Worm (Caenorhabditis elegans) whole organism, L4 larva: ENCODE measurements around the gene nas-29.

Experiments used
- D1046.2 ChIP-seq: fragments of 200-800 bp; sonication (Bioruptor generic); IDR thresholded peaks from 2 replicates; pipeline ENCODE4 v1.3.6; 2022; ENCODE audit warnings: missing genetic modification characterization, missing compliant biosample characterization
- F10B5.3 ChIP-seq: sonication (generic microtip); optimal IDR thresholded peaks from 2 replicates; lab custom pipeline; 2016; ENCODE audit warnings: mild to moderate bottlenecking, missing genetic modification characterization, missing compliant biosample characterization
- F26F4.8 ChIP-seq: fragments of 200-800 bp; sonication (Bioruptor generic); conservative IDR thresholded peaks from 2 replicates; pipeline ENCODE4 v1.3.6; 2022; ENCODE audit warnings: missing genetic modification characterization, missing compliant biosample characterization
- T20F7.1 ChIP-seq: fragments of 200-800 bp; sonication (Bioruptor generic); optimal IDR thresholded peaks from 2 replicates; lab custom pipeline; 2018; ENCODE audit warnings: mild to moderate bottlenecking, missing genetic modification characterization, missing compliant biosample characterization
- T26A8.4 ChIP-seq: fragments of 200-800 bp; sonication (Bioruptor generic); IDR thresholded peaks from 2 replicates; pipeline ENCODE4 v1.3.6; 2022; ENCODE audit warnings: missing genetic modification characterization, missing compliant biosample characterization
- Y105C5A.15 ChIP-seq: fragments of 200-800 bp; sonication (Bioruptor generic); IDR thresholded peaks from 2 replicates; pipeline ENCODE4 v1.3.6; 2022; ENCODE audit warnings: missing genetic modification characterization, missing compliant biosample characterization
- Y5F2A.4 ChIP-seq: fragments of 200-800 bp; sonication (Bioruptor generic); optimal IDR thresholded peaks from 2 replicates; lab custom pipeline; 2018; ENCODE audit warnings: mild to moderate bottlenecking, missing genetic modification characterization, missing compliant biosample characterization
- ZK546.5 ChIP-seq, 2 experiments: sonication (generic microtip); optimal IDR thresholded peaks; 2 replicates each; lab custom pipeline; 2017; ENCODE audit warnings: missing biosample characterization in 2 of 2, missing genetic modification characterization in 2 of 2
- aha-1 ChIP-seq: fragments of 150-350 bp; peaks from one replicate; lab custom pipeline; 2014; ENCODE audit warnings: missing biosample characterization, missing genetic modification characterization
- ceh-82 ChIP-seq: sonication (generic microtip); optimal IDR thresholded peaks from 2 replicates; lab custom pipeline; 2017; ENCODE audit warnings: missing biosample characterization, missing genetic modification characterization
- daf-19 ChIP-seq: fragments of 200-800 bp; sonication (Bioruptor generic); conservative IDR thresholded peaks from 2 replicates; pipeline ENCODE4 v1.3.6; 2022; ENCODE audit warnings: missing genetic modification characterization, missing compliant biosample characterization
- dpl-1 ChIP-seq: fragments of 150-350 bp; optimal IDR thresholded peaks from 2 replicates; lab custom pipeline; 2014; ENCODE audit warnings: missing biosample characterization, missing genetic modification reagents, missing genetic modification characterization
- duxl-1 ChIP-seq: sonication (generic microtip); optimal IDR thresholded peaks from 2 replicates; lab custom pipeline; 2016; ENCODE audit warnings: mild to moderate bottlenecking, missing genetic modification characterization, moderate library complexity, missing compliant biosample characterization; ENCODE audit not compliant: poor library complexity
- fos-1 ChIP-seq: fragments of 150-350 bp; optimal IDR thresholded peaks from 2 replicates; lab custom pipeline; 2014; ENCODE audit warnings: missing biosample characterization, missing genetic modification characterization
- gei-8 ChIP-seq: fragments of 200-800 bp; sonication (Bioruptor generic); optimal IDR thresholded peaks from 2 replicates; lab custom pipeline; 2018; ENCODE audit warnings: mild to moderate bottlenecking, missing genetic modification characterization, missing compliant biosample characterization
- lin-1 ChIP-seq: fragments of 200-800 bp; sonication (Bioruptor generic); IDR thresholded peaks from 2 replicates; pipeline ENCODE4 v1.3.6; 2022; ENCODE audit warnings: missing genetic modification reagents, missing genetic modification characterization, missing compliant biosample characterization
- mxl-3 ChIP-seq: fragments of 200-800 bp; sonication (Bioruptor generic); optimal IDR thresholded peaks from 2 replicates; lab custom pipeline; 2018; ENCODE audit warnings: mild to moderate bottlenecking, missing genetic modification characterization, missing compliant biosample characterization
- nhr-102 ChIP-seq: sonication (generic microtip); optimal IDR thresholded peaks from 2 replicates; lab custom pipeline; 2016; ENCODE audit warnings: mild to moderate bottlenecking, missing genetic modification characterization, moderate library complexity, missing compliant biosample characterization
- nhr-28 ChIP-seq: fragments of 150-350 bp; optimal IDR thresholded peaks from 2 replicates; lab custom pipeline; 2014; ENCODE audit warnings: missing biosample characterization, missing genetic modification characterization
- nhr-42 ChIP-seq: fragments of 200-800 bp; sonication (Bioruptor generic); IDR thresholded peaks from 2 replicates; pipeline ENCODE4 v1.3.6; 2022; ENCODE audit warnings: missing genetic modification characterization, missing compliant biosample characterization
- nhr-6 ChIP-seq: fragments of 150-350 bp; optimal IDR thresholded peaks from 2 replicates; lab custom pipeline; 2014; ENCODE audit warnings: missing biosample characterization, missing genetic modification characterization
- pha-4 ChIP-seq, 2 experiments: fragments of 150-350 bp in 1 of 2; fragments of 200-800 bp in 1 of 2; sonication (Bioruptor generic) in 1 of 2; IDR thresholded peaks in 1 of 2; optimal IDR thresholded peaks in 1 of 2; 2 replicates each; pipeline versions ENCODE4 v1.3.6 to Lab custom; 2014 to 2022; ENCODE audit warnings: missing genetic modification characterization in 2 of 2, missing genetic modification reagents in 2 of 2, missing biosample characterization in 1 of 2, missing compliant biosample characterization in 1 of 2
- pqm-1 ChIP-seq: sonication (generic microtip); optimal IDR thresholded peaks from 2 replicates; lab custom pipeline; 2017; ENCODE audit warnings: missing biosample characterization, missing genetic modification characterization
- sdz-12 ChIP-seq: fragments of 200-800 bp; sonication (Bioruptor generic); optimal IDR thresholded peaks from 2 replicates; lab custom pipeline; 2018; ENCODE audit warnings: mild to moderate bottlenecking, missing genetic modification characterization, missing compliant biosample characterization
- skn-1 ChIP-seq: fragments of 150-350 bp; optimal IDR thresholded peaks from 2 replicates; lab custom pipeline; 2014; ENCODE audit warnings: missing biosample characterization, missing genetic modification characterization
- snpc-4 ChIP-seq: fragments of 150-350 bp; optimal IDR thresholded peaks from 2 replicates; lab custom pipeline; 2014; ENCODE audit warnings: missing biosample characterization, missing genetic modification characterization
- spr-3 ChIP-seq: fragments of 200-800 bp; sonication (Bioruptor generic); optimal IDR thresholded peaks from 2 replicates; lab custom pipeline; 2018; ENCODE audit warnings: mild to moderate bottlenecking, missing genetic modification characterization, missing compliant biosample characterization
- unc-39 ChIP-seq: sonication (generic microtip); optimal IDR thresholded peaks from 2 replicates; lab custom pipeline; 2017; ENCODE audit warnings: missing biosample characterization, missing genetic modification characterization
- unc-62 ChIP-seq, 3 experiments: fragments of 150-350 bp in 1 of 3; sonication (generic microtip); optimal IDR thresholded peaks in 2 of 3; peaks in 1 of 3; 1 replicate in 1 of 3; 2 replicates in 2 of 3; lab custom pipeline; 2014 to 2017; ENCODE audit warnings: missing biosample characterization in 3 of 3, missing genetic modification characterization in 3 of 3, missing genetic modification reagents in 3 of 3, missing genotype in 1 of 3
- zag-1 ChIP-seq: fragments of 150-350 bp; optimal IDR thresholded peaks from 2 replicates; lab custom pipeline; 2014; ENCODE audit warnings: missing biosample characterization, missing genetic modification characterization
- ztf-11 ChIP-seq: fragments of 150-350 bp; optimal IDR thresholded peaks from 2 replicates; lab custom pipeline; 2014; ENCODE audit warnings: missing biosample characterization, missing genetic modification characterization

nas-29 gene

DNA sequence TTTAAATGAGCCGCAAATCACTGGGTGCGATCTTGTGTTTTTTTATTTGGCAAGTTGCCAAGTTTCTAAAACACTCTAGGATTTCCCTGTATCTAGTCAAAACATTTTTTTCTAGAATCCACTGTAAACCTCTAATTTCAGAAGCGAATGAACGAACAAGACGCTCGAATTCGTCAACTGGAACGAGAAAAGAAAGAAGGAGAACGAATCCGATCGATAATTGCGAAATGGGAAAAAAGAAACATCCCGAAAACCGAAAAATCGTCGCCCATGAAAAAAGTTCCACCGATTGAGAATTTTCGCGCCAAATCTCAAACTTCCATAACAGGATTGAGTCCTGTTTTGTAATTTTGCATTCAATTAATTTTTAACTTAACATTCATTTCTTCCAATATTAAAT lies 35.1 kb upstream of the nas-29 start:
- TF ChIP-seq aha-1 (tag; lab: Kevin White, UChicago) (peak; percentile 93), nhr-6 (tag; lab: Kevin White, UChicago) (no peak), zag-1 (no peak), pha-4 (GFP tag; IDR thresholded peaks at IDR 0.05; lab: Robert Waterston, UW) (no peak), pha-4 (tag; optimal IDR thresholded peaks at IDR 0.05; lab: Kevin White, UChicago) (no peak), nhr-28 (tag; lab: Kevin White, UChicago) (no peak), T26A8.4 (no peak), unc-62 (GFP tag; optimal IDR thresholded peaks at IDR 0.05 in 1 of 2; lab: Kevin White, UChicago) (peak in 1 of 2 experiments; percentile 37), unc-62 (tag; optimal IDR thresholded peaks at IDR 0.05; lab: Kevin White, UChicago) (no peak), F26F4.8 (GFP tag; lab: Robert Waterston, UW) (no peak)

DNA sequence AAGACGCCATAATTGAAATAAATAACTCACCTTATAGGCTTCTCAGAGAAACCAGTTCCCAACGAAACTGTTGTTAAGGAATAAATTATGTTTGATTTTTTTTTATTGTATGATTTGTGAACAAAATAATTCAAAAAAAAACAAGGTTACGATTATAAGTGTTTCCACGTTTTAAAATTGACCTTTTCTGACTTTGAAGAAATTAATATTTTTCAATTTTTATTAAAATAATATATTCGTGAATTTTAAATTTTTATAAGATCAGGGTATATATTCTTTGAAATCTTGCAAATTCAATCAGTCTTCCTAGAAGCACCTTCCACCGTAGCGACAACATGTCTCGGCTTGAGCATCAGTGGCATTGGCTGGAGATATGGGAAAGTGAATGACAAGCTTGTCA lies 32.5 kb upstream of the nas-29 start, which contains the start of gene C27D6.3:
Gene C27D6.3 (minus strand): TSS at position 101 of the 400 bp plus-strand sequence.
- TF ChIP-seq pqm-1 (no peak), unc-39 (tag; lab: Kevin White, UChicago) (no peak), nhr-42 (no peak), sdz-12 (GFP tag; lab: Kevin White, UChicago) (no peak), skn-1 (tag; lab: Kevin White, UChicago) (no peak), T20F7.1 (GFP tag; lab: Kevin White, UChicago) (no peak), dpl-1 (no peak), F10B5.3 (no peak), spr-3 (GFP tag; lab: Kevin White, UChicago) (no peak), ztf-11 (tag; lab: Kevin White, UChicago) (no peak)

DNA sequence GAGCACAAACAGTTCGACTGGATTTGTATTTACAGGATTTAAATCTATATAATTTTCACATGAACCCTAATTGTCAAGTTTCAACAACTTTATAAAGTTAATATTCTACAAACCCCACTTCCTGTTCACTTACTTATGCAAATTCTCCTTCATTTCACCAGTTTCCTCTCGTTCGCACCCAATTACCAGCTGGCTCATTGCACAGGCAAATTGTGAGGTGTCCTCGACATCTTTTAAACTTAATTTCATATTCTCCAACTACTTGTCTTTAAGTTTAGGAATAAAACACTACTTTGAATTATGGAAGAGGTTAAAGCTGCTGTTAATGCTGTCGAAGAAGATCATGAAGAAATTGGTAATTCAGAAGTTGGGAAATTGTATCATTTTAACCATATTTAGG lies 30.6 kb upstream of the nas-29 start, which contains the start of gene C27D6.1:
Gene C27D6.1 (plus strand): TSS at position 301 of the 400 bp plus-strand sequence.
- TF ChIP-seq gei-8 (no peak), duxl-1 (tag; lab: Kevin White, UChicago) (no peak), aha-1 (tag; lab: Kevin White, UChicago) (peak; percentile 5), unc-62 (GFP tag; optimal IDR thresholded peaks at IDR 0.05 in 1 of 2; lab: Kevin White, UChicago) (peak in 1 of 2 experiments; percentile 74), unc-62 (tag; optimal IDR thresholded peaks at IDR 0.05; lab: Kevin White, UChicago) (no peak)
- TF ChIP-seq, all 104 proteins: peak for 2

DNA sequence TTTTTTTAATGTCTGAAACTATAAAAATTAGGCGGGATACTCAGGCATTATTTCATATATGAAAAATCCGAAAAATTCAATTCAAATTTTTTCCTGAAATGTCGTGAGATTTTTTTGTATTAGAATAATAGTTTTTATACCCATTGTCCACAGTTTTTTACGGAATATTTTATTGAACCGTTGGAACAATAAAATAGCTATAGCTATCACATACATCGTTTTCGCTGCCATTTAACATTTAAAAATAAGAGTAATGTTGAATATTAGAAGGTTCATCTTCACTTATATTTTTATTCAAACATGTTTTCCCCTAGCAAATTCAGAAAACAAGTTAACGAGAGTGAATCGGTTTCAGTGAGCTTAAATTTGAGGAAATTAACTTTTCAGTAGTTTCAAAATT lies 29.8 kb upstream of the nas-29 start, which contains the start of gene C27D6.15:
Gene C27D6.15 (plus strand): TSS at position 301 of the 400 bp plus-strand sequence.
- TF ChIP-seq ZK546.5 (tag; optimal IDR thresholded peaks at IDR 0.05; lab: Kevin White, UChicago) = no peak
- no peak for TF ChIP-seq fos-1 (tag; lab: Kevin White, UChicago)
- TF ChIP-seq unc-39 (tag; lab: Kevin White, UChicago) = no peak
- no peak for TF ChIP-seq nhr-102 (tag; lab: Kevin White, UChicago)
- no peak for TF ChIP-seq dpl-1
- TF ChIP-seq snpc-4 (tag; lab: Kevin White, UChicago) = no peak
- no peak for TF ChIP-seq D1046.2 (GFP tag; lab: Robert Waterston, UW)
- TF ChIP-seq Y5F2A.4 = no peak
- TF ChIP-seq gei-8 = no peak
- no peak for TF ChIP-seq skn-1 (tag; lab: Kevin White, UChicago)
- TF ChIP-seq lin-1 = no peak
- TF ChIP-seq mxl-3 (GFP tag; lab: Kevin White, UChicago) = no peak
- no peak for TF ChIP-seq daf-19 (GFP tag; lab: Robert Waterston, UW)
- TF ChIP-seq Y105C5A.15 (GFP tag; lab: Robert Waterston, UW) = no peak
- TF ChIP-seq ceh-82 (tag; lab: Kevin White, UChicago) = no peak

DNA sequence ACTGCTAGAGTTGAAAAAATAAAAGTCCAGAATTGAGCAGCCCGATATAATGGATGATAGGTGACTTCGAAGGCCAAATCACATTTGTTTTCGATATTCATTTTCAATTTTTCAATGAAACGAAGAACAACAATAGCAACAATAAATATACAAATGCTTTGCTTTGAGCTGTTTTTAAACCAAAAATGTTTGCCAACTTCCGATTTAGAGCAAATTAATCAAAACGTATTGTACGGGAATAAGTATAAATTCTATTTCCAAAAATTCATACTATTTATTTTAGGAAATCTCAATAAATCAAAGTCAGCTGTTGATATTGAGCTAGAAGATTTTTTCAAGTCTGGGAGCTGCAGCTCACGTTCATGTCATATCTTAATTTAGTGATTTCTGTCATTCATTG lies 29.1 kb upstream of the nas-29 start, which contains the start of gene srb-1:
Gene srb-1 (minus strand): TSS at position 101 of the 400 bp plus-strand sequence.
- TF ChIP-seq unc-62 (GFP tag; optimal IDR thresholded peaks at IDR 0.05 in 1 of 2; lab: Kevin White, UChicago) (peak in 1 of 2 experiments; percentile 15), unc-62 (tag; optimal IDR thresholded peaks at IDR 0.05; lab: Kevin White, UChicago) (no peak), unc-39 (tag; lab: Kevin White, UChicago) (no peak)
